Worm (Caenorhabditis elegans) whole organism, L4 larva: ENCODE results near the gene B0563.1.

ENCODE experiments used
- T20F7.1 ChIP-seq: fragments of 200-800 bp; sonication (Bioruptor generic); optimal IDR thresholded peaks from 2 replicates; lab custom pipeline; 2018; ENCODE audit warnings: mild to moderate bottlenecking, missing genetic modification characterization, missing compliant biosample characterization
- Y75B8A.6 ChIP-seq: fragments of 200-800 bp; sonication (Bioruptor generic); IDR thresholded peaks from 2 replicates; pipeline ENCODE4 v1.3.6; 2022; ENCODE audit warnings: missing genetic modification reagents, missing genetic modification characterization, missing compliant biosample characterization
- aha-1 ChIP-seq: fragments of 150-350 bp; peaks from one replicate; lab custom pipeline; 2014; ENCODE audit warnings: missing biosample characterization, missing genetic modification characterization
- aly-2 ChIP-seq: sonication (generic microtip); optimal IDR thresholded peaks from 2 replicates; lab custom pipeline; 2018; ENCODE audit warnings: missing biosample characterization, missing genetic modification characterization
- ces-1 ChIP-seq: fragments of 150-350 bp; sonication (generic microtip); optimal IDR thresholded peaks from 4 replicates; lab custom pipeline; 2014; ENCODE audit warnings: missing biosample characterization, missing genetic modification reagents, missing genetic modification characterization
- ctbp-1 ChIP-seq: fragments of 200-800 bp; sonication (Bioruptor generic); IDR thresholded peaks from 2 replicates; pipeline ENCODE4 v1.3.6; 2022; ENCODE audit warnings: missing genetic modification reagents, missing genetic modification characterization, missing compliant biosample characterization
- daf-12 ChIP-seq: fragments of 150-350 bp; optimal IDR thresholded peaks from 2 replicates; lab custom pipeline; 2014; ENCODE audit warnings: missing biosample characterization, missing genetic modification reagents, missing genetic modification characterization
- daf-16 ChIP-seq, 3 experiments: sonication (generic microtip); optimal IDR thresholded peaks; 2 replicates each; lab custom pipeline; 2016 to 2017; ENCODE audit warnings: missing genetic modification characterization in 3 of 3, missing genetic modification reagents in 3 of 3, mild to moderate bottlenecking in 2 of 3, missing compliant biosample characterization in 2 of 3, missing biosample characterization in 1 of 3, moderate library complexity in 1 of 3
- daf-19 ChIP-seq: fragments of 200-800 bp; sonication (Bioruptor generic); conservative IDR thresholded peaks from 2 replicates; pipeline ENCODE4 v1.3.6; 2022; ENCODE audit warnings: missing genetic modification characterization, missing compliant biosample characterization
- daf-8 ChIP-seq: fragments of 200-800 bp; sonication (Bioruptor generic); IDR thresholded peaks from 2 replicates; pipeline ENCODE4 v1.3.6; 2022; ENCODE audit warnings: missing genetic modification characterization, missing compliant biosample characterization
- dve-1 ChIP-seq: sonication (generic microtip); optimal IDR thresholded peaks from 2 replicates; lab custom pipeline; 2017; ENCODE audit warnings: antibody characterized with exemption, mild to moderate bottlenecking, missing genetic modification characterization, missing compliant biosample characterization; ENCODE audit not compliant: insufficient read depth
- fkh-10 ChIP-seq: fragments of 150-350 bp; optimal IDR thresholded peaks from 2 replicates; lab custom pipeline; 2014; ENCODE audit warnings: missing biosample characterization, missing genetic modification reagents, missing genetic modification characterization
- gei-8 ChIP-seq: fragments of 200-800 bp; sonication (Bioruptor generic); optimal IDR thresholded peaks from 2 replicates; lab custom pipeline; 2018; ENCODE audit warnings: mild to moderate bottlenecking, missing genetic modification characterization, missing compliant biosample characterization
- hlh-11 ChIP-seq: fragments of 200-800 bp; sonication (Bioruptor generic); optimal IDR thresholded peaks from 2 replicates; lab custom pipeline; 2018; ENCODE audit warnings: mild to moderate bottlenecking, missing genetic modification characterization, missing compliant biosample characterization
- lin-13 ChIP-seq: fragments of 150-350 bp; optimal IDR thresholded peaks from 2 replicates; lab custom pipeline; 2014; ENCODE audit warnings: missing biosample characterization, missing genetic modification reagents, missing genetic modification characterization
- lin-29 ChIP-seq: fragments of 200-800 bp; sonication (Bioruptor generic); IDR thresholded peaks from 2 replicates; pipeline ENCODE4 v1.3.6; 2022; ENCODE audit warnings: missing genetic modification reagents, missing genetic modification characterization, missing compliant biosample characterization
- lsy-2 ChIP-seq, 2 experiments: fragments of 150-350 bp in 1 of 2; sonication (generic microtip) in 1 of 2; optimal IDR thresholded peaks; 2 replicates each; lab custom pipeline; 2014 to 2017; ENCODE audit warnings: missing biosample characterization in 2 of 2, missing genetic modification characterization in 2 of 2
- madf-5 ChIP-seq, 2 experiments: fragments of 200-800 bp; sonication (Bioruptor generic); IDR thresholded peaks; 2 replicates each; pipeline ENCODE4 v1.3.6; 2022; ENCODE audit warnings: missing compliant biosample characterization in 2 of 2, missing genetic modification characterization in 2 of 2
- mdl-1 ChIP-seq, 2 experiments: fragments of 150-350 bp in 1 of 2; sonication (generic microtip) in 1 of 2; optimal IDR thresholded peaks; 2 replicates each; lab custom pipeline; 2014 to 2017; ENCODE audit warnings: missing biosample characterization in 2 of 2, missing genetic modification characterization in 2 of 2
- mes-2 ChIP-seq: sonication (generic microtip); optimal IDR thresholded peaks from 2 replicates; lab custom pipeline; 2016; ENCODE audit warnings: missing genotype, mild to moderate bottlenecking, missing genetic modification characterization, missing compliant biosample characterization; ENCODE audit not compliant: poor library complexity, severe bottlenecking
- nhr-11 ChIP-seq: fragments of 150-350 bp; optimal IDR thresholded peaks from 2 replicates; lab custom pipeline; 2014; ENCODE audit warnings: missing biosample characterization, missing genetic modification characterization
- nhr-28 ChIP-seq: fragments of 150-350 bp; optimal IDR thresholded peaks from 2 replicates; lab custom pipeline; 2014; ENCODE audit warnings: missing biosample characterization, missing genetic modification characterization
- nhr-41 ChIP-seq: fragments of 200-800 bp; sonication (Bioruptor generic); IDR thresholded peaks from 2 replicates; pipeline ENCODE4 v1.3.6; 2022; ENCODE audit warnings: missing genetic modification reagents, missing genetic modification characterization, missing compliant biosample characterization
- nhr-77 ChIP-seq: fragments of 150-350 bp; optimal IDR thresholded peaks from 2 replicates; lab custom pipeline; 2014; ENCODE audit warnings: missing biosample characterization, missing genetic modification characterization
- php-3 ChIP-seq: fragments of 200-800 bp; sonication (Bioruptor generic); IDR thresholded peaks from 2 replicates; pipeline ENCODE4 v1.3.6; 2022; ENCODE audit warnings: missing genetic modification reagents, missing genetic modification characterization, missing compliant biosample characterization
- pqm-1 ChIP-seq: sonication (generic microtip); optimal IDR thresholded peaks from 2 replicates; lab custom pipeline; 2017; ENCODE audit warnings: missing biosample characterization, missing genetic modification characterization
- rbr-2 ChIP-seq: sonication (generic microtip); optimal IDR thresholded peaks from 2 replicates; lab custom pipeline; 2016; ENCODE audit warnings: missing genotype, missing genetic modification characterization, missing compliant biosample characterization
- snpc-1.2 ChIP-seq: fragments of 200-800 bp; sonication (Bioruptor generic); IDR thresholded peaks from 2 replicates; pipeline ENCODE4 v1.3.6; 2022; ENCODE audit warnings: missing genetic modification reagents, missing genetic modification characterization, missing compliant biosample characterization
- spr-1 ChIP-seq: sonication (generic microtip); optimal IDR thresholded peaks from 2 replicates; lab custom pipeline; 2016; ENCODE audit warnings: mild to moderate bottlenecking, missing genetic modification characterization, missing compliant biosample characterization
- unc-62 ChIP-seq, 3 experiments: fragments of 150-350 bp in 1 of 3; sonication (generic microtip); optimal IDR thresholded peaks in 2 of 3; peaks in 1 of 3; 1 replicate in 1 of 3; 2 replicates in 2 of 3; lab custom pipeline; 2014 to 2017; ENCODE audit warnings: missing biosample characterization in 3 of 3, missing genetic modification characterization in 3 of 3, missing genetic modification reagents in 3 of 3, missing genotype in 1 of 3
- vab-7 ChIP-seq: fragments of 200-800 bp; sonication (Bioruptor generic); IDR thresholded peaks from 2 replicates; pipeline ENCODE4 v1.3.6; 2022; ENCODE audit warnings: missing genetic modification reagents, missing genetic modification characterization, missing compliant biosample characterization
- zip-11 ChIP-seq: fragments of 200-800 bp; sonication (Bioruptor generic); IDR thresholded peaks from 2 replicates; pipeline ENCODE4 v1.3.6; 2022; ENCODE audit warnings: missing genetic modification characterization, missing compliant biosample characterization

The B0563.1 gene

DNA sequence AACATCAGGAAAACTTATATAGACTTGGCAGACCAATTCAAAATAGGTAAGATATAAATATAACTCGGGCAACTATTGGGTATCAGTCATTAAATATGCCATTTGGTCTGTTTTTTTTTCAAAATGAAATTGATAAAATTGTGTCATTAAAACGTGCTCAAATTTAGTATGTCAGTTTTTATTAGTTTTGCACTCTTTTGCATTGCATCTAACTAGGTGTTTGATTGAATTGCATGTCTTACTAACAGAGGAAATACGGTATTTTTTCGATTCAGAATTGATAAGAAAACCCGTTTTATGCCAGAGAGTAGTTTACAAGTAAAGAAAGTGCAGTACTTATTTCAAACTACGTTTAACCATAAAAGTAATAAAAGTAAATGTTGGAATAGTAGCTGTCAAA lies 15.6 kb upstream of the B0563.1 start:
- TF ChIP-seq php-3 (GFP tag; lab: Robert Waterston, UW), result peak; percentile 95
- TF ChIP-seq lsy-2 (tag; optimal IDR thresholded peaks at IDR 0.05; lab: Kevin White, UChicago), result no peak
- TF ChIP-seq nhr-77 (tag; lab: Kevin White, UChicago), result peak; percentile 3
- TF ChIP-seq hlh-11, result peak; percentile 14
- peak; percentile 66 for TF ChIP-seq nhr-28 (tag; lab: Kevin White, UChicago)
- TF ChIP-seq pqm-1 (tag; lab: Kevin White, UChicago), result peak; percentile 64
- TF ChIP-seq madf-5 (GFP tag; IDR thresholded peaks at IDR 0.05; lab: Robert Waterston, UW), result no peak

DNA sequence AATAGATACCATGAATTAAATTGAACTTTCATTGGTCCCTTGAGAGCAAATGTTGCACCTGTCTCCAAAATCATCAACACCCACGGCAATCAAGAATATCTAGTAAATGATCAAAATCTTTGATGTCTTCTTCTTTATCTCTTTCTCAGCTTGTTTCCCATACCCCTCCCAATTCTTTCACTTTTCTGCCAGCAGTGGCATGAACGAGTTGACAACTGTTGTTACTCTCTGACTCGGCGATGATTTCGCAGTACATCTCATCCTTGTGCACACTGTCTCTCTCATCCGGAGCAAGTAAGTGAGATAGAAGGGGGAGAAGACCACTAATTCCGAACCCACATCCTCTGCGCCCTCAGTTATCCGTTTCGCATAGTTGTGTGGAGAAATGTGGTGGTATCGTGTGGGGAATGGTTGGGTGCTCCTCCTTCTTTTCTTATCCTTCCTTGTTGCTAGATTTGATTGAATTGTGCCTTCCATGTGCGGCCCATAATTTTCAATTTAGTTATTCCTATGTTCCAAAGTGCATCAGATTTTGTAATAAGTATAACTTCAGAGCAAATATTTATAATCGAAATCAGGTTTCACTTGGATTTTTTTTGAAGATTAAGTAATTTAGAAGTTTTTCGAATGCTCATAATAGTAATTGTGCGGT lies 10.0 kb upstream of the B0563.1 start:
- TF ChIP-seq daf-12 (tag; lab: Kevin White, UChicago) (no peak), nhr-11 (peak; percentile 49), unc-62 (GFP tag; optimal IDR thresholded peaks at IDR 0.05 in 1 of 2; lab: Kevin White, UChicago) (peak in 1 of 2 experiments; percentile 91), unc-62 (tag; optimal IDR thresholded peaks at IDR 0.05; lab: Kevin White, UChicago) (no peak), daf-16 (GFP tag; optimal IDR thresholded peaks at IDR 0.05; lab: Kevin White, UChicago) (peak in 1 of 2 experiments; percentile 46), daf-16 (tag; optimal IDR thresholded peaks at IDR 0.05; lab: Kevin White, UChicago) (no peak), daf-8 (GFP tag; lab: Robert Waterston, UW) (no peak), zip-11 (GFP tag; lab: Robert Waterston, UW) (no peak), aha-1 (tag; lab: Kevin White, UChicago) (peak; percentile 81), vab-7 (no peak), dve-1 (tag; lab: Kevin White, UChicago) (no peak)

DNA sequence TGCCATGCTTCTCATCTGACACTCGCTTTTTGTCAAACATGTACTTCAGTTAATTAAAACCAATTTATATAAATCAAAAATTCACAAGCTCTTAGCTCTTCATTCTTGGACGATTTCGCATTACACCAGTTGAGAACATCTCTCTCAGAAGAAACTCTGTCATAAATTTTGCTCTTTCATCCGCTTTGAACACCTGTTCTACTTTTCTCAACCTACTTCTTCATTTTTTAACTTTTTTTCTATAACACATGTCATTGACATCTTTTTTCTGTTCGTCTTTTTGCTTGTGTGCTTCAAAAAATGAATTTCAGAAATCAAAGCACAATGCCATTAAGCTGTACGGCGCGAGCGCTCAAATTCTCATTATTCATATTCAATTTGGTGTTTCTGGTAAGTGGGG lies 8.5 kb upstream of the B0563.1 start, which contains the start of gene tsp-11:
TSS of gene tsp-11 (plus strand) at position 301 of the 400 bp plus-strand sequence.
- TF ChIP-seq ctbp-1 (GFP tag; lab: Robert Waterston, UW) (no peak), fkh-10 (GFP tag; lab: Kevin White, UChicago) (no peak), aha-1 (tag; lab: Kevin White, UChicago) (peak; percentile 79), unc-62 (GFP tag; optimal IDR thresholded peaks at IDR 0.05 in 1 of 2; lab: Kevin White, UChicago) (peak in 1 of 2 experiments; percentile 27), unc-62 (tag; optimal IDR thresholded peaks at IDR 0.05; lab: Kevin White, UChicago) (no peak), spr-1 (tag; lab: Kevin White, UChicago) (no peak), lin-13 (no peak), mes-2 (no peak)

DNA sequence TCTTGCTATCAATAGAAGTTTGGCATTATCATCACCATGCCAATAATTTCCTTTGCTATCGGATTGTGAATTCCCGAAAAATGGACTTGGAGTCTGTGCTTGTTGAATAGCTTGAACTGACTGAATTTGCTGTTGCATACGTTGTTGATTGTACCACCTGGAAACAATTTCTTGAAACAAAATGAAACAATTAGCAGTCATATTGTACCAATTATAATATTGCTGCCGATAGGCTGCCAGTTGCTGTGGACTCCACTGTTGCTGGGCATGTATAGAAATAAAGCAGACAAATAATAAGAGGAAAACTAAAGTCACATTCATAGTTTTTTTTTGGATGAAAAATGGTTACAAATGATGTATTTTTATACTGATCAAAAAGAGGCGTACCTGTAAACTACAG lies 4.4 kb upstream of the B0563.1 start, which contains the start of gene B0563.10:
TSS of gene B0563.10 (minus strand) at position 325 of the 400 bp plus-strand sequence.
- TF ChIP-seq mdl-1 (tag; optimal IDR thresholded peaks at IDR 0.05; lab: Kevin White, UChicago), result no peak
- TF ChIP-seq lin-29 (GFP tag; lab: Robert Waterston, UW), result no peak
- TF ChIP-seq daf-12 (tag; lab: Kevin White, UChicago), result no peak
- TF ChIP-seq ces-1 (GFP tag; lab: Kevin White, UChicago), result no peak
- no peak for TF ChIP-seq gei-8 (GFP tag; lab: Kevin White, UChicago)
- no peak for TF ChIP-seq Y75B8A.6 (GFP tag; lab: Robert Waterston, UW)
- no peak for TF ChIP-seq T20F7.1 (GFP tag; lab: Kevin White, UChicago)
- TF ChIP-seq rbr-2 (tag; lab: Kevin White, UChicago), result no peak
- no peak for TF ChIP-seq aly-2 (tag; lab: Kevin White, UChicago)
- no peak for TF ChIP-seq daf-19 (GFP tag; lab: Robert Waterston, UW)
- TF ChIP-seq nhr-41 (GFP tag; lab: Robert Waterston, UW), result no peak
- no peak for TF ChIP-seq snpc-1.2
- no peak for TF ChIP-seq nhr-28 (tag; lab: Kevin White, UChicago)
- no peak for TF ChIP-seq pqm-1 (tag; lab: Kevin White, UChicago)
- TF ChIP-seq, all 104 proteins: peak for 0
